Fruit fly (Drosophila melanogaster): ENCODE measurements around the gene CIA30.

Gene CIA30

DNA sequence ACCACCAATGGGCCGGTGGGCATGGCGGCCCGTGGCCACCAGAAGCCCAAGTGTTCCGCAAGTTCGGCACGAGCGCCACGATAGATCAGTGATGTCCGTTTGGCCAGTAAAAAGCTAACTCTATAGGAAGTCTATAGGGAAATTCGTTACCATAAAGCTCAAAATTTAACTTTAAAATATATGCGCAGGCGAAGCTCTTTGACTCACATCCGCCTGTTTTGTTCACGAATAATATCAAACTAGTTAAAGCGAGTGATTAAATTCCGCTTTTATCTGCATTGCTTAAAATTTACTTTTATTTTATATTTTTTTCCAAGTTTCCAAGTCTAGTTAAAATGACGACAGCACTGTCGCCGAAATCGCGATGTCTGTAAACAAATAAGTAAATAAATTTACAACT, 20.9 kb downstream of the CIA30 start:
- TF ChIP-seq psq (optimal IDR thresholded peaks at IDR 0.05) (no peak), Sin3A (optimal IDR thresholded peaks at IDR 0.05) (no peak), insv (optimal IDR thresholded peaks at IDR 0.05) (no peak), ttk (optimal IDR thresholded peaks at IDR 0.05) (no peak), h (optimal IDR thresholded peaks at IDR 0.05) (no peak), Myc (optimal IDR thresholded peaks at IDR 0.05) (no peak)

DNA sequence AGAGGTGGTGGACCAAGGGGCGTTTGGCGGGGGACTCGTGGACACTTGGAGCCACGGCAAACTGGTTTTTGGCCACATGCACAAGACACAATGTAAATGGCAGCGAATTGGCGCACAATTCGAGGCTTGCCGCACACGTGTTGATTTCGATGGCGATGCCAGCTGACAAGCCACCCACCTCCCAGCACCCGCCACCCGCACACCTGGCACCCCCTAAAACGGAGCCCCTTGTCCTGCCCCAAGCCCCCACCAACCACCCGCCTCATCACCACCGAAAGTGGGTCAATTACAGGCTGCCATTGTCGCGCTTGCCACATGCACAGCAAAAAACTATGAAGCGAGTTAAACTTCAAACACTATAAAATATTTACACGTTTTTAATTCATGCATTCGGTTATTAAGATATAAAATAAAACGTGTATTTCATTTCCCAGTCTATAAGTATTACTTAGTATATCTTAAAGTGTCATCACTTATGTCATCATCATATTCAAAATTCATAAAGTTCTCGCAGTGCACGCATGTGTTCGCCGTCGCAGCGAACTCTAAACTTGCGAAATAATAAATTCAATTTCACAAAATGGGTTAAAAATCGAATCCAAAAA, 21.5 kb downstream of the CIA30 start:
- no peak for TF ChIP-seq h (optimal IDR thresholded peaks at IDR 0.05)
- no peak for TF ChIP-seq insv (optimal IDR thresholded peaks at IDR 0.05)
- no peak for TF ChIP-seq Myc (optimal IDR thresholded peaks at IDR 0.05)
- no peak for TF ChIP-seq ttk (optimal IDR thresholded peaks at IDR 0.05)

DNA sequence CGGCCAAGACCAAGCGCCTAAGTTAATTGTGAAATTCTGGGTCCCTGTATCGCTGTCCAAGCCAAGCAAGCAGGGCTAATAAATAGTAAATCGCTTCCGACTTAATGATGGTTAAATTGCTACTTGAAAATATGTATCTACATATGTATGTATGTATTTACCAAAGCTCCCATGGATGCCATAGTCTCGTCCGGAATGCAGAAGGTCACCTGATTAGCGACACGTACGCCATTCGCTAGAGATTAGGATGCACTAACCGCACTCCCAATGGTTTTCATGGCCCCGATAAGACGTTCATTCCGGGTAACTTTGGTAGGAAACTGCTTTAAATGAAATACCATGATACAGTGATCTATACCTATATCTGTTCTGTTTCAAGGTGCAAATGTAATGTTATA, 22.0 kb downstream of the CIA30 start:
- TF ChIP-seq ttk (optimal IDR thresholded peaks at IDR 0.05) (no peak), h (optimal IDR thresholded peaks at IDR 0.05) (no peak)

DNA sequence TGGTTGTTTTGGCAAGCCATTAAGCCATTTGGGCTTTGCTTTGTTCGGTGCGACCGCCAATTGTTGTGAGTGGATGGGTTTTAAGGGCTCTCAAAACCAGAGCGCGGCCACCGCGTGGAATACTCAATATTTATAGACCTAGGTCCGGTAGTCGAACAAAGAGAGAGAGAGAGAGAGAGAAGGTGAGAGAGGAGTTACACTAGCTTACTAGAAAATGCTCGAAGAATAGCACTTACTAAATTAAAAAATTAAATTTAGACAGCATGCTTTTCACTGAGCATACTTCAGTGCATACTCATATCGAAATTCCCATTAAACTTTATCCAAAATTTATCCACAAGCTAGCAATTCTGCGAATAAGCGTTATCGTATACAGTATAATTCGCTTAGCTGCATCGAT, 23.3 kb downstream of the CIA30 start:
- TF ChIP-seq Sin3A (optimal IDR thresholded peaks at IDR 0.05) (no peak), psq (optimal IDR thresholded peaks at IDR 0.05) (no peak), h (optimal IDR thresholded peaks at IDR 0.05) (no peak), ttk (optimal IDR thresholded peaks at IDR 0.05) (no peak)

DNA sequence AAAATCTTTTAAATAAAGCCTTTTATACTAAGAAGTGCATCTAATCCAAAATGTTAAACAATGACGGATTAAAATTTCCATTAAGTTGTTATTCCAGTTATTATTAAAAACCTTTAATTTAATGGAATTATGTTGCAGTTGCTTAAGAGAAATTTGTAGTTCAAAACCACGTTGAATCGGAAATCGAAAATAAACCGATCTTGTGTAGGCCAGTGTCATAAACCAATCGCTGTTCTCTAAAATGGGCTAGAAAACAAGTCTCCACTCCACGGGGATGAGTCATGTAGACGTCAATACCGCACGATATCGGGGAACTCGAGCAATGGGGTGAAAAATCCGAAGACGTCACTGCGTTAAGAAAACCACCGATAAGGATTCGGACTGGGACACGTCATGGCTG, 24.8 kb downstream of the CIA30 start:
- no peak for TF ChIP-seq Myc (optimal IDR thresholded peaks at IDR 0.05)
- no peak for TF ChIP-seq insv (optimal IDR thresholded peaks at IDR 0.05)
- TF ChIP-seq h (optimal IDR thresholded peaks at IDR 0.05) = no peak
- TF ChIP-seq ttk (optimal IDR thresholded peaks at IDR 0.05) = no peak
- no peak for TF ChIP-seq psq (optimal IDR thresholded peaks at IDR 0.05)
- no peak for TF ChIP-seq Sin3A (optimal IDR thresholded peaks at IDR 0.05)

DNA sequence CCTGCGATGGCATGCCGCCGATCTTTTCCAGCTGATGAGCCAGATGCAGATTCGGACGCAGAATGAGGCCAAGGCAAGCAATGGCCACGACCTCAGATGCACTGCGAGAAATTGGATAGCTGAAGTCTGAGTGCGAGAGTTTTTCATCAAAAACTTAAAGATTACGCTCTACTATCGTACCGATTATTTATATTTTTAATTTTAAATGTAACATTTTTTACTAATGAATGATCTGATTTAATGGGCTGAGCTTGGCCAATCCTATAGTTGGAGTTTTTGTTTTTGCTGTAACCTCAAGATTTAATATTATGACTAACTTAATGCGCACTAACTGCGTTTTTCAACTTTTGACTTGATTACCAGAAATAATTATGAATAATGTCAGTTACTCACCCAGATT, 25.5 kb downstream of the CIA30 start:
- TF ChIP-seq Sin3A (optimal IDR thresholded peaks at IDR 0.05) (no peak), ttk (optimal IDR thresholded peaks at IDR 0.05) (no peak), h (optimal IDR thresholded peaks at IDR 0.05) (no peak), Myc (optimal IDR thresholded peaks at IDR 0.05) (no peak), insv (optimal IDR thresholded peaks at IDR 0.05) (no peak), psq (optimal IDR thresholded peaks at IDR 0.05) (no peak)

DNA sequence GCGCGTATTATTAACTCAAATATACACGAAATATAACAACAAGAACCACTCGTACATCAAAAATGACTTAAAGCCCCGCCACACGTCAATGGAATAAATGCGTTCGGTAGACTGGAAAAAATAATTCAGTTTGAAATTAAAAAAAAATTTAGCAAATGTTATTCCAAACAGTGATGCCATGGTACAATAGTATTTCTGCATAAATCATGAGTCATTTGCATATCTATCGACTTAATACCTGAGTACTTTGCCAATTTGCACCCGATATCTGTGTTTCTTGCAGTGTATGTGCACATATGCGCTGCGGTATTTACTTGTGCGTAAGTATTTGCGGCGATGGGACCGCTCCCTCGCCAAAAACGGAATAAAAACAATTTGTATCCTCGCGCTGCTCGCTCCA, 26.4 kb downstream of the CIA30 start:
- TF ChIP-seq ttk (optimal IDR thresholded peaks at IDR 0.05) (no peak), Myc (optimal IDR thresholded peaks at IDR 0.05) (no peak), Sin3A (optimal IDR thresholded peaks at IDR 0.05) (no peak)

DNA sequence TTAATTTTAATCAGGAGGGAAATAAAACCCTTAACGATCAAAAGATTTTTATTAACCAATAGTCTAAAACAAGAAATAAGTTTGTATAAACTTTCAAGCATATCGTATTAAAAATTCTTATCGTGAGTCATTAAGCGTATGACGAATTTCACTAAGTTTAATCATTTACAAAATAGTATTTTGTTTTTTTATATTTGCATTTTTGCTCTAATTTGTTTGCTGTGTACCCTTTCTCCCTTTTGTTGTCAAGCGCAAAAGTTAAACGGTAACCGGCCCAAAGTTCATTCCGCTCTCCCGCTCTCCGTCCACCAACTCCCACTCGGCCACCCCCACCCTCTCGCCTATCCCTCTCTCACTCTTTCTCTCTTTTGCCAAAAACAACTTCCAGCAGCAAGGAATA, 27.0 kb downstream of the CIA30 start:
- TF ChIP-seq insv (optimal IDR thresholded peaks at IDR 0.05) (no peak), h (optimal IDR thresholded peaks at IDR 0.05) (no peak), ttk (optimal IDR thresholded peaks at IDR 0.05) (no peak), Myc (optimal IDR thresholded peaks at IDR 0.05) (no peak), Sin3A (optimal IDR thresholded peaks at IDR 0.05) (no peak), psq (optimal IDR thresholded peaks at IDR 0.05) (no peak)

DNA sequence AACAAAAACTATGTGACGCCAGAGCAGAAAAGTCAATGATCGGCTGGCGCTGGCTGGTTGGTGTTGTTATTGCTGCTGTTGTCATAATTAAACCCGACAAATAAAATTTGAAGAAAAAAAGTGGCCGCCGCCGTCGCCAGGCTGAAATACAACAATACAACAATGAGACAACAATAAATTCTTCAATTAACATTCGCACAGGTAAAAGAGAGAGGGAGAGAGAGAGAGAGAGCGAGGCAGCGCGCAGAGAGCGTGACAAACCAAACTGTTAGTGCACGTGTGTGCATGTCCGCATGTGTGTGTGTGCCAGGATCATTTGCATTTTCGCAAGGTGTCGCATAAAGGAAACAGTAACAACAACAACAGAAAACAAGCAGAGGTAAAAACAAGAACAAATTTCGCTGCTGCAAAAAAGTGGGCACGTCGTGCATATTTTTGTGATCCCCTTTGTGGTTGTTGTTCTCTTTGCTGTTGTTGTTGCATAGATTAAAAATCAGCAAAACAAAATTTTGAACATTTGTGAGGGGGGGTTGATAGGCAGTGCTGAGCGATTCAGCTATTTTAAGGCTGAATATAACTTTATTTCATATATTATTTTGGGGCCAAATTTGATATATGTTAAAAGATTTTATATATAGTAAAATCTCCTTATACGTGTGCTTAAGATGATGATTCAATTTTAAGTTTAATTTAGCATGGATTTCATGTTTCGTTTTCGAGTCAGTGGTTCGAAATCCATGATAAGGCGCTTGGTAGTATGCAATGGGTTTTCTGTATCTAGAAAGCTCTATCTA, 27.7 kb downstream of the CIA30 start:
- TF ChIP-seq Sin3A (optimal IDR thresholded peaks at IDR 0.05) (no peak), Myc (optimal IDR thresholded peaks at IDR 0.05) (no peak), insv (optimal IDR thresholded peaks at IDR 0.05) (no peak), ttk (optimal IDR thresholded peaks at IDR 0.05) (no peak), h (optimal IDR thresholded peaks at IDR 0.05) (no peak), psq (optimal IDR thresholded peaks at IDR 0.05) (no peak)

DNA sequence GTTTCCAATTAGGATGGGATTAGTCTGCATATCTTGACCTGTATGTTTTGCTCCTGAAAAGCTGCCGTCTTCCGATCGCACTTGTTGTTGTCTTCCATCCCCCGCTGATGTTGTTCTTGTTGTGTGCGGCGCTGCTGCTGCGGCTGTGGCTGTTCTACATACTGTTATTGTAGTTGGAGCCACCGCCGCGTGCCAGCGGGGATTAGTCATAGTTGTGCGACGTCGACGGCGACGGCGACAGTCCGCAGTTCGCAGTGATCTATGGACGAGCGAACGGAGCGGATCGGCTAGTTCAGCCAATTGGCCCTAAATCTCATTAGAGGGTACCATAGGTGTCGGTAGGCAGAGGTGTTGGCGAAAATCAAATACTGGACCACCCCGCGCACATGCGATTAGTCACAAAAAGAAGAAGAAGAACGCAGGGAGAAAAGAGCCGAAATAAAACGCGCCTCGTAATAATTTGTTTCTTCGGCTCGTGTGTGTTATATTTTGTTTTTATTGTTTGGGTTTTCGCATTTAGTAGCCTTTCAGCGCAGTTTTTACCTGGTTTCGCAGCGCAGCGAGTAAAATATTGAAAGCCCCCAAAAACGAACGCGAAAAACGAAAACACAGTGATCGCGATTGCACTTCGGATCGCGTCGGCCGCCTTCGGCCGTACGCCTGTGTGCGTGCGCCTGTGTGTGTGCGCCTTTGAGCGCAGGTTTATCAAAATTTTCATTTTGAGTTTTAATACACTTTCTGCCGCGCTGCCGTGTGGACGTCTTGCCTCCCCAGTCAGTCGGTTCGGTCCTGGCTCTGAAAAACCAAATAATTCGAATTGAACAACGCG, 28.7 kb downstream of the CIA30 start, which contains the start of gene kay:
Gene kay (plus strand): TSS at position 729 of the 829 bp plus-strand sequence.
- TF ChIP-seq Sin3A (optimal IDR thresholded peaks at IDR 0.05) (no peak), ttk (optimal IDR thresholded peaks at IDR 0.05) (no peak), psq (optimal IDR thresholded peaks at IDR 0.05) (no peak), h (optimal IDR thresholded peaks at IDR 0.05) (no peak), insv (optimal IDR thresholded peaks at IDR 0.05) (no peak), Myc (optimal IDR thresholded peaks at IDR 0.05) (no peak)

DNA sequence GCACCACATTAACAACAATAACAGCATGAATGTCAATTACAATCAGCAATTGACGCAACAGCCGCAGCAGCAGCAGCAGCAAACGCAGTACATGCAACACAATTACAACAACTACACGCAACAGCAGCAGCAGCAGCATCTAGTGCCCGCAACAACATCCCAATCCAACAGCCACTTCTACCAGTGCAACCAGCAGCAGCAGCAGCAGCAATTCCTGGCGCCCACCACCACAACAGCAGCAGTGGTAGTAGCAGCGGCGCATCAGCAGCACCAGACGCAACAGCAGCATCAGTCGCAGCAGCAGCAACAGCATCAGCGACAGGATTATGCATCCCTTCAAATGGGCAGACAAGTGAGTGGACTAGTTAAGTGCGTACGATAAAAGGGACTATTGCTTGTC, 30.5 kb downstream of the CIA30 start:
- no peak for TF ChIP-seq psq (optimal IDR thresholded peaks at IDR 0.05)
- no peak for TF ChIP-seq Myc (optimal IDR thresholded peaks at IDR 0.05)
- TF ChIP-seq ttk (optimal IDR thresholded peaks at IDR 0.05) = no peak
- TF ChIP-seq insv (optimal IDR thresholded peaks at IDR 0.05) = no peak
- no peak for TF ChIP-seq h (optimal IDR thresholded peaks at IDR 0.05)
- no peak for TF ChIP-seq Sin3A (optimal IDR thresholded peaks at IDR 0.05)

DNA sequence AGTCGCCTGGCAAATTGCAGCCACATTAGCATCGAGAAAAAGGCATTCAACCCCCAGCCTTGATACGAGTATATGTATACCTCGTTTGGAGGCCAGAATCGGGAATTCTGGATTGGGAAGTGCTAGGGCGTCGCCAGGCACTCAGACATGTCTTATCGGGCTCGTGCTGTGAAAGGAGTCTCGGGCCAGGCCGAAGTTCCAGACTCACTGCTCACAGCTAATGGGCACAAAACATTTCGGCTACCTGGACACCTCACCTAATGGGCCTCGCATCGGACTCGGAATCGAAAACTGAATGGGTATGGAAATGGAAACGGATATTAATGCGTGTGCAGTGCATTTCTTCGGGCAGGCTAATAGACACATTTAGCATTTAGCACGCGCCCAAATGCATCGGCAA, 34.2 kb downstream of the CIA30 start:
- no peak for TF ChIP-seq Sin3A (optimal IDR thresholded peaks at IDR 0.05)
- TF ChIP-seq psq (optimal IDR thresholded peaks at IDR 0.05) = no peak
- no peak for TF ChIP-seq h (optimal IDR thresholded peaks at IDR 0.05)
- TF ChIP-seq ttk (optimal IDR thresholded peaks at IDR 0.05) = no peak
- TF ChIP-seq Myc (optimal IDR thresholded peaks at IDR 0.05) = no peak
- TF ChIP-seq insv (optimal IDR thresholded peaks at IDR 0.05) = no peak

Measured in Kc167 (cell line).